Fruit fly (Drosophila melanogaster): ENCODE data around the gene danr.
"Not testable (repeated sequence)": the region's sequence is repeated elsewhere in the genome, so short reads cannot be mapped to it uniquely, and the experiment has no call there.

The danr gene

DNA sequence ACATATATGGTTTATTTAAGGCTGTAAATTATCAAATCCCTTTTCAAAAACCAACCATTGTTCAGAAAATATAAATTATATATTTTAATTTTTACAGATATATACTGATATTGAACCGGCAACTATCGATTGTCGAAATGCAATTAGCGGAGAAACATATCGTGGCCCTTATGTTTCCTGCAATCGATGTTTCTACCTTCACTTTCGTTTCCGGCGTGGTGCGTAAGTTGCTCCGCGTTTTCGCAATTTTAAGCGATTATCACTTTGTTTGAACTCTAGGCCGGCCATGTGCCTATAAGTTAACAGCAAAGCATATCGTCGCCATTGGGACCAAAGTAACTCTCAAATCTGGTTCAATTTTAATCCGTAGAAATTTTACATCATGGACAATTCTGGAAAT is 14.6 kb upstream of the danr start, which contains the start of gene vig2 (continued):
- TF ChIP-seq luna (GFP tag; optimal IDR thresholded peaks at IDR 0.05) (peak; percentile 5), ind (GFP tag; optimal IDR thresholded peaks at IDR 0.05) (peak; percentile 20), CG6254 (GFP tag; optimal IDR thresholded peaks at IDR 0.05) (peak; percentile 5), HHEX (GFP tag; optimal IDR thresholded peaks at IDR 0.05) (peak; percentile 71), CG5245 (GFP tag; optimal IDR thresholded peaks at IDR 0.05) (peak; percentile 32), CG11695 (GFP tag; IDR thresholded peaks at IDR 0.05) (0 out of 3 replicates have a peak, but pooled peaks have one; percentile 39), CG1603 (tag; optimal IDR thresholded peaks at IDR 0.05) (peak; percentile 32), CG34422 (GFP tag; IDR thresholded peaks at IDR 0.05) (peak; percentile 82), BtbVII (GFP tag; optimal IDR thresholded peaks at IDR 0.05) (peak; percentile 3), chm (GFP tag; IDR thresholded peaks at IDR 0.05) (peak; percentile 93), tin (GFP tag; optimal IDR thresholded peaks at IDR 0.05) (peak; percentile 3), danr (GFP tag; IDR thresholded peaks at IDR 0.05) (0 out of 2 replicates have a peak, but pooled peaks have one; percentile 8), bbx (GFP tag; IDR thresholded peaks at IDR 0.05; ENCODE audit: partially characterized antibody) (peak; percentile 92), CG16779 (GFP tag; IDR thresholded peaks at IDR 0.05) (peak; percentile 66; the same call in 1 of the 2 replicates), CG4328 (GFP tag; optimal IDR thresholded peaks at IDR 0.05) (peak; percentile 17), hb (GFP tag; IDR thresholded peaks at IDR 0.05; ENCODE audit: partially characterized antibody) (peak; percentile 85), CG6765 (GFP tag; optimal IDR thresholded peaks at IDR 0.05) (peak; percentile 57), otp (GFP tag; IDR thresholded peaks at IDR 0.05) (peak; percentile 87), Ada2b (GFP tag; IDR thresholded peaks at IDR 0.05) (peak; percentile 29; the same call in 1 of the 2 replicates), zen (tag; optimal IDR thresholded peaks at IDR 0.05) (peak; percentile 78), CG15479 (GFP tag; optimal IDR thresholded peaks at IDR 0.05) (peak; percentile 46), HLHmδ (GFP tag; optimal IDR thresholded peaks at IDR 0.05) (peak; percentile 72), CG31441 (GFP tag; IDR thresholded peaks at IDR 0.05) (0 out of 2 replicates have a peak, but pooled peaks have one; percentile 13), inv (GFP tag; IDR thresholded peaks at IDR 0.05; ENCODE audit: partially characterized antibody) (peak; percentile 87), CG14441 (GFP tag; IDR thresholded peaks at IDR 0.05) (peak; percentile 66), CG7987 (GFP tag; optimal IDR thresholded peaks at IDR 0.05) (peak; percentile 61), CG17829 (tag; optimal IDR thresholded peaks at IDR 0.05) (peak; percentile 3), CG17361 (GFP tag; IDR thresholded peaks at IDR 0.05) (peak; percentile 67; the same call in 2 of the 3 replicates), CG9609 (GFP tag; optimal IDR thresholded peaks at IDR 0.05) (peak; percentile 30), NfI (GFP tag; optimal IDR thresholded peaks at IDR 0.05) (peak; percentile 81), Scr (GFP tag; IDR thresholded peaks at IDR 0.05; ENCODE audit: partially characterized antibody) (peak; percentile 90), bowl (GFP tag; IDR thresholded peaks at IDR 0.05) (peak; percentile 73), CG30403 (GFP tag; optimal IDR thresholded peaks at IDR 0.05) (peak; percentile 29), ci (GFP tag; IDR thresholded peaks at IDR 0.05) (peak; percentile 95), CG6272 (GFP tag; IDR thresholded peaks at IDR 0.05) (peak; percentile 80), CG11560 (tag; IDR thresholded peaks at IDR 0.05) (peak; percentile 24; the same call in 1 of the 3 replicates), ap (GFP tag; IDR thresholded peaks at IDR 0.05) (peak; percentile 43; the same call in 1 of the 2 replicates), MBD-R2 (GFP tag; IDR thresholded peaks at IDR 0.05) (peak; percentile 58), dysf (GFP tag; IDR thresholded peaks at IDR 0.05) (peak; percentile 71; the same call in 2 of the 3 replicates), CG10543 (GFP tag; optimal IDR thresholded peaks at IDR 0.05) (peak; percentile 5), E2f1 (GFP tag; IDR thresholded peaks at IDR 0.05) (peak; percentile 67), Mrtf (GFP tag; IDR thresholded peaks at IDR 0.05) (peak; percentile 49; the same call in 1 of the 3 replicates), Adf1 (GFP tag; IDR thresholded peaks at IDR 0.05) (peak; percentile 28), HLH4C (GFP tag; IDR thresholded peaks at IDR 0.05; ENCODE audit: partially characterized antibody) (peak; percentile 73), lmd (GFP tag; IDR thresholded peaks at IDR 0.05) (peak; percentile 71; the same call in 1 of the 2 replicates), sug (tag; optimal IDR thresholded peaks at IDR 0.05) (peak; percentile 15), CG6175 (GFP tag; IDR thresholded peaks at IDR 0.05) (peak; percentile 71; the same call in 1 of the 3 replicates), CG16815 (GFP tag; optimal IDR thresholded peaks at IDR 0.05) (peak; percentile 7), hkb (GFP tag; IDR thresholded peaks at IDR 0.05) (peak; percentile 61; the same call in 1 of the 2 replicates)
- not testable (repeated sequence) for TF ChIP-seq hkb (optimal IDR thresholded peaks at IDR 0.05)
